Worm (Caenorhabditis elegans) whole organism, L4 larva: ENCODE measurements around the gene rpn-6.2.

Source experiments
- ZK546.5 ChIP-seq, 2 experiments: sonication (generic microtip); optimal IDR thresholded peaks; 2 replicates each; lab custom pipeline; 2017; ENCODE audit warnings: missing biosample characterization in 2 of 2, missing genetic modification characterization in 2 of 2
- mdl-1 ChIP-seq, 2 experiments: fragments of 150-350 bp in 1 of 2; sonication (generic microtip) in 1 of 2; optimal IDR thresholded peaks; 2 replicates each; lab custom pipeline; 2014 to 2017; ENCODE audit warnings: missing biosample characterization in 2 of 2, missing genetic modification characterization in 2 of 2
- unc-39 ChIP-seq: sonication (generic microtip); optimal IDR thresholded peaks from 2 replicates; lab custom pipeline; 2017; ENCODE audit warnings: missing biosample characterization, missing genetic modification characterization
- vab-7 ChIP-seq: fragments of 200-800 bp; sonication (Bioruptor generic); IDR thresholded peaks from 2 replicates; pipeline ENCODE4 v1.3.6; 2022; ENCODE audit warnings: missing genetic modification reagents, missing genetic modification characterization, missing compliant biosample characterization
- ztf-11 ChIP-seq: fragments of 150-350 bp; optimal IDR thresholded peaks from 2 replicates; lab custom pipeline; 2014; ENCODE audit warnings: missing biosample characterization, missing genetic modification characterization

DNA sequence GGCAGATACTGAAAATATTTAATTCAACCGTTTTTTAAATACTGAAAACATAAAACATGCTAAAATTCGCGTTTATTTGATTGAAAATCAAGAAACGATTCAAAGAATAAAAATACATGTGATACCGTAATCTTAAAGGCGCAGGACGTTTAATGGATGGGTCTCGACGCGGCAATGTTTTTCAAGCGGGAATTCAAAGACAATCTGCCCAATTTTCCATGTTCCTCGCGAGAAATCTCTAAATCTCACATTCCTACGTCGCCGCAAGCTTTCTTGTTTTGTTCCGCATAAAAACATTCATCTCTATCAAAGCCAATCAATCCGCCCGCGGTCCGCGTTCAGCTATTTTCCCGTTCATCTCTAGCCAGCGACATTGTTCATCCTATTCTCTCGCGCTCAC is 308 bp downstream of the rpn-6.2 start:
- TF ChIP-seq ztf-11 = no peak
- TF ChIP-seq mdl-1 (tag; optimal IDR thresholded peaks at IDR 0.05; lab: Kevin White, UChicago) = no peak
- no peak for TF ChIP-seq vab-7 (GFP tag; lab: Robert Waterston, UW)
- TF ChIP-seq unc-39 (tag; lab: Kevin White, UChicago) = no peak
- no peak for TF ChIP-seq ZK546.5 (tag; optimal IDR thresholded peaks at IDR 0.05; lab: Kevin White, UChicago)
